Worm (Caenorhabditis elegans): ENCODE results near the gene acs-6.

ce11 chrII:7090085-7090484, 28.3 kb downstream of the acs-6 start:
- TF ChIP-seq nhr-67 (tag; optimal IDR thresholded peaks at IDR 0.05): no peak
- TF ChIP-seq ama-1 (optimal IDR thresholded peaks at IDR 0.05): no peak
